Worm (Caenorhabditis elegans): ENCODE results near the gene K02F3.2.

K02F3.2 gene

ce11 chrIII:843999-844398 is 1.6 kb upstream of the K02F3.2 start (continued):
- TF ChIP-seq madf-9 (GFP tag; conservative IDR thresholded peaks at IDR 0.05) (peak; percentile 42; the same call in 1 of the 2 replicates), unc-62 (GFP tag; optimal IDR thresholded peaks at IDR 0.05 in 1 of 2) (peak in 1 of 2 experiments; percentile 14), unc-62 (tag; optimal IDR thresholded peaks at IDR 0.05) (no peak), egl-43 (GFP tag; IDR thresholded peaks at IDR 0.05) (no peak), hlh-30 (tag; optimal IDR thresholded peaks at IDR 0.05; ENCODE audit: insufficient read depth) (peak; percentile 77), nhr-28 (tag; optimal IDR thresholded peaks at IDR 0.05) (peak; percentile 55), nhr-48 (tag; optimal IDR thresholded peaks at IDR 0.05) (peak; percentile 18), lin-39 (tag; optimal IDR thresholded peaks at IDR 0.05) (no peak), nhr-111 (GFP tag; optimal IDR thresholded peaks at IDR 0.05) (no peak), Y5F2A.4 (GFP tag; optimal IDR thresholded peaks at IDR 0.05) (no peak), lsy-2 (tag; optimal IDR thresholded peaks at IDR 0.05) (peak in 1 of 2 experiments; percentile 28), hmg-1.1 (GFP tag; IDR thresholded peaks at IDR 0.05) (peak; percentile 54), lin-1 (GFP tag; IDR thresholded peaks at IDR 0.05) (no peak)

ce11 chrIII:844577-844976 is 1.1 kb upstream of the K02F3.2 start:
- TF ChIP-seq daf-16 (GFP tag; optimal IDR thresholded peaks at IDR 0.05) (no peak), daf-16 (tag; optimal IDR thresholded peaks at IDR 0.05) (peak; percentile 17), unc-62 (GFP tag; optimal IDR thresholded peaks at IDR 0.05 in 1 of 2) (peak in 1 of 2 experiments; percentile 43), unc-62 (tag; optimal IDR thresholded peaks at IDR 0.05) (no peak), nhr-28 (tag; optimal IDR thresholded peaks at IDR 0.05) (no peak)

- no peak for TF ChIP-seq ZK337.2 (GFP tag; IDR thresholded peaks at IDR 0.05)
- TF ChIP-seq F44E2.7 (GFP tag; IDR thresholded peaks at IDR 0.05) = no peak
- TF ChIP-seq nhr-48 (tag; optimal IDR thresholded peaks at IDR 0.05) = no peak
- TF ChIP-seq fos-1 (tag; optimal IDR thresholded peaks at IDR 0.05) = no peak
- TF ChIP-seq dve-1 (tag; optimal IDR thresholded peaks at IDR 0.05; ENCODE audit: insufficient read depth) = no peak
- TF ChIP-seq lin-29 (GFP tag; IDR thresholded peaks at IDR 0.05) = no peak
- peak; percentile 30; the same call in 1 of the 2 replicates for TF ChIP-seq Y48G9A.11 (GFP tag; IDR thresholded peaks at IDR 0.05)
- no peak for TF ChIP-seq dpl-1 (GFP tag; optimal IDR thresholded peaks at IDR 0.05)
- no peak for TF ChIP-seq cey-2 (tag; optimal IDR thresholded peaks at IDR 0.05; ENCODE audit: borderline replicate concordance, insufficient read depth)
- TF ChIP-seq fkh-10 (GFP tag; optimal IDR thresholded peaks at IDR 0.05) = no peak
- no peak for TF ChIP-seq Y5F2A.4 (GFP tag; optimal IDR thresholded peaks at IDR 0.05)
- no peak for TF ChIP-seq egl-27 (tag; optimal IDR thresholded peaks at IDR 0.05)
- TF ChIP-seq lin-38 (GFP tag; IDR thresholded peaks at IDR 0.05) = peak; percentile 39; the same call in 1 of the 2 replicates
- no peak for TF ChIP-seq mep-1 (tag; optimal IDR thresholded peaks at IDR 0.05)
- no peak for TF ChIP-seq lsy-2 (tag; optimal IDR thresholded peaks at IDR 0.05)
- TF ChIP-seq nhr-111 (GFP tag; optimal IDR thresholded peaks at IDR 0.05) = no peak
Observed at ce11 chrIII:852296-852695, 6.7 kb downstream of the K02F3.2 start, which contains the start of gene moma-1. moma-1 (minus strand) TSS chrIII:852396.

ce11 chrIII:853414-853813 is 7.8 kb downstream of the K02F3.2 start:
- TF ChIP-seq zip-11 (GFP tag; IDR thresholded peaks at IDR 0.05) (no peak), ZK337.2 (GFP tag; IDR thresholded peaks at IDR 0.05) (0 out of 2 replicates have a peak, but pooled peaks have one; percentile 20), set-16 (GFP tag; IDR thresholded peaks at IDR 0.05) (peak; percentile 94), unc-62 (GFP tag; optimal IDR thresholded peaks at IDR 0.05 in 1 of 2) (peak in 1 of 2 experiments; percentile 74), unc-62 (tag; optimal IDR thresholded peaks at IDR 0.05) (no peak), lin-15B (tag; optimal IDR thresholded peaks at IDR 0.05) (no peak), ztf-7 (tag; optimal IDR thresholded peaks at IDR 0.05) (no peak), Y75B8A.6 (GFP tag; IDR thresholded peaks at IDR 0.05) (0 out of 2 replicates have a peak, but pooled peaks have one; percentile 31), madf-5 (GFP tag; IDR thresholded peaks at IDR 0.05) (0 out of 4 replicates have a peak, but pooled peaks of 1 of the 2 experiments have one; percentile 14), unc-39 (tag; optimal IDR thresholded peaks at IDR 0.05) (no peak), Y5F2A.4 (GFP tag; optimal IDR thresholded peaks at IDR 0.05) (no peak), ama-1 (optimal IDR thresholded peaks at IDR 0.05) (no peak), lir-3 (tag; optimal IDR thresholded peaks at IDR 0.05) (no peak), snpc-1.2 (GFP tag; IDR thresholded peaks at IDR 0.05) (no peak), lim-7 (GFP tag; IDR thresholded peaks at IDR 0.05) (peak; percentile 18; the same call in 1 of the 2 replicates), nhr-77 (tag; optimal IDR thresholded peaks at IDR 0.05) (no peak), lin-29 (GFP tag; IDR thresholded peaks at IDR 0.05) (no peak), ceh-32 (tag; optimal IDR thresholded peaks at IDR 0.05; ENCODE audit: poor library complexity) (no peak)
